Fruit fly (Drosophila melanogaster): Measurements from ENCODE around the gene CG44002.

dm6 chr2L:3164257-3165021, 6.5 kb downstream of the CG44002 start:
- TF ChIP-seq psq (optimal IDR thresholded peaks at IDR 0.05) (no peak), h (optimal IDR thresholded peaks at IDR 0.05) (no peak)
